Fruit fly (Drosophila melanogaster): ENCODE measurements around the gene bon.

DNA sequence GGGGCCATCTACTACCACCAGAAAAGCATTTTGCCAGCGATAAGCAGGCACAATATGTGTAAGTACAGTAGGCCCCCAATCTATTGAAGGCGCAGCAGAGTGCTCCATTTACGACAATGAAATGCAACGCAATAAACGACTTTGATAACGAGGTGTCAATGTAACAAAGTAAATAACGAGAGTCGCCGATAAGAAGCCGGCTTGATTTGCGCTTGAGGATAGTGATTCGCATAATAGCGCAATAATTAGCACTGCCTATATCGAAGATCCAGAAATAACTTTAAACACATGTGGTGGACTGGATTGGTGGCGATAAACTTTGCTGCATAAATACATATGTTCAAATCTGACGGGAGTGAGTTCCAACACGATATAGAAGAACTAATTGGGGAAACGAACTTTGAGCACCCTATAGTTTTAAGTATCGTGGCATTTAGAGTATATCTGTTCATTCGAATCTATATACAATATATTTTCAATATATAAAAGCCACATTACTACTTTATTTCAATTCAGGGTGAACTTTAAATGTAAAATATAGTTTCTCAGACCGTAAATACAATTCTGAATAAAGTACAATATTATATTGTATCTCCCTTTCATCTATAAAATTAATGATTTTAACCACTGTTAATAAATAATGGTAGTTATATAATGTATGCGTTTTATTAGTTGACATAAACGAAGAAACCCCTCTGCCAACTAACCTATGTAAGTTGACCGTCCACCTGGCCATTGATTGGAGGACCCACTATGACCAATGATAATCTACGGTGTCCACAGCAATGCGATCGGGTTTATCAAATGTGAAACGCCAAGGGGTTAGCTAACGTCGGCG is 43.7 kb upstream of the bon start:
- TF ChIP-seq tj (GFP tag; optimal IDR thresholded peaks at IDR 0.05) (no peak), CG11617 (GFP tag; optimal IDR thresholded peaks at IDR 0.05) (no peak), bab1 (GFP tag; optimal IDR thresholded peaks at IDR 0.05) (no peak)

Data from whole organism, adult.